Fruit fly (Drosophila melanogaster): ENCODE data around the gene CG5376.

The CG5376 gene

DNA sequence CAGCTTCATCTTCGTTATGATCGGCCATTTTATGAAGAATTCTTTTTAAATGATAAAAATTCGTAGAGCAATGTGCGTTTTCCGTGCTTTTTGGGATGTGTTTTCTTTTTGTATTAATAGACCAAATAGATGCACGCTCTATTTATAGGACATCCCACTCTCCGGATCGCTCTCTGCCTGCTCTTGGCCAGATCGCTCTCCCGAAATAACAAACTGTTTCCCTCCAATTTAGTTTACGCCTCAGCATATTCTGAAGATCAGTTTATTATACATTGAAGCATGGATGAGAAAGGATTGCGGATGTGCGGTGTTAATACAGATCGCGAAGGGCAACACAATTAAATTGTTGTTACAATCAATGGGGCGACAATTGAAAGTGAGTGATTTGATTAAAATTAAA lies at the start of gene CG5376:
Gene CG5376, minus strand, starts transcription at position 101 of the 400 bp plus-strand sequence.
- no peak for TF ChIP-seq EcR (GFP tag; optimal IDR thresholded peaks at IDR 0.05)
- TF ChIP-seq CG17806 (tag; optimal IDR thresholded peaks at IDR 0.05): no peak
- TF ChIP-seq Pif1A (GFP tag; optimal IDR thresholded peaks at IDR 0.05): no peak
- TF ChIP-seq fd96Ca (GFP tag; IDR thresholded peaks at IDR 0.05): no peak
- TF ChIP-seq CG12605 (GFP tag; IDR thresholded peaks at IDR 0.05): no peak
- TF ChIP-seq CG8159 (tag; optimal IDR thresholded peaks at IDR 0.05): no peak
- no peak for TF ChIP-seq CG10348 (GFP tag; IDR thresholded peaks at IDR 0.05)
- no peak for TF ChIP-seq Ets98B (GFP tag; IDR thresholded peaks at IDR 0.05)
- no peak for TF ChIP-seq CG9948 (tag; optimal IDR thresholded peaks at IDR 0.05)
- TF ChIP-seq Pif1B (GFP tag; optimal IDR thresholded peaks at IDR 0.05): no peak
- no peak for TF ChIP-seq CG14655 (GFP tag; optimal IDR thresholded peaks at IDR 0.05)
- TF ChIP-seq Snoo (tag; optimal IDR thresholded peaks at IDR 0.05): no peak
- no peak for TF ChIP-seq CG13204 (GFP tag; optimal IDR thresholded peaks at IDR 0.05)
- TF ChIP-seq D1 (tag; optimal IDR thresholded peaks at IDR 0.05): no peak

DNA sequence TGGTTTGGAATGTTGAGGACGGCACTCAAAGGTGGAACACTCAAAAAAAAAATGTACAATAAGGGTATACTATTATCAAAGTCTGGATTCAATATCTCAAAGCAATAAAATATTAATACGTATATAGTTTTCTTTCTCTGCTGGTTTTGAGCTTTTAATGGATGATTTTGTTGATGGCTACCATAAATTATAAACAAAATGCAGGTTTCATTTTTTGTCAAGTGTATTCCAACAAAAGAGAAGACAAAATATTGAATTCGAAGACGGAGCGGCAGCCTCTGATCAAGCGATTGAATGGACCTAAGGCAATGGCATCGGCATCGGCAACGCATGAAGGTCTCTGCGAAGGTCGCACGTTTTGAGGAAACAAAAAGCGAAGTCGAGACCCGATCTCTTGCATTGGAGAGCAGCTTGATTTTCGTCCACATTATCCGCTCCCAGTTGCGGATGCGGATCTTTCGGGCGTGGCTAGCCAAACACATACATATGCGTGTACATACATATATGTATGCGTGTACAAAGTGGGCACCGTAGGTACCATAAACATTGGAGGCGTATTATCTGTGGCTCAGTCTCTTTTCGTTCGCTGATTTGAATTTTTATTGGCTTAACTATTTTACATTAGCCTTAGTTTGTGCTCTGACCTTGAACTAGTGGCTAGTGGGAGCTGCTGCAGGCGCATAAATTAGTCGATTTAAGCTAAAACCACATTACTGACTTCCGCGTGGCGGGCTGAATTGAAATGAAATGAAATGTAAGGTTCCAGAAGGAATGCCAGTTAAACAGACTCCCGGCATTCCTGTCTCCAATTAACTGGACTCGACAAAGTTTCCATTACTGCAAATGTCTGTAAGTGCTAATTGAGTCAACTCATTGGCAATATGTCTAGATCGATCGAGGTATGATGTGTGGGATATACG lies 48.0 kb upstream of the CG5376 start:
- TF ChIP-seq Snoo (tag; optimal IDR thresholded peaks at IDR 0.05) (peak; percentile 54), Pif1A (GFP tag; optimal IDR thresholded peaks at IDR 0.05) (peak; percentile 59), CG14655 (GFP tag; optimal IDR thresholded peaks at IDR 0.05) (peak; percentile 38), CG17806 (tag; optimal IDR thresholded peaks at IDR 0.05) (peak; percentile 89), CG9948 (tag; optimal IDR thresholded peaks at IDR 0.05) (peak; percentile 82), CG8301 (tag; optimal IDR thresholded peaks at IDR 0.05) (no peak), Pif1B (GFP tag; optimal IDR thresholded peaks at IDR 0.05) (peak; percentile 47), gl (tag; optimal IDR thresholded peaks at IDR 0.05) (peak; percentile 64), CG12605 (GFP tag; IDR thresholded peaks at IDR 0.05) (no peak), rn (GFP tag; IDR thresholded peaks at IDR 0.05) (no peak), CG34367 (tag; optimal IDR thresholded peaks at IDR 0.05) (peak; percentile 80), fd96Ca (GFP tag; IDR thresholded peaks at IDR 0.05) (no peak), CG4496 (GFP tag; IDR thresholded peaks at IDR 0.05) (no peak), CG13204 (GFP tag; optimal IDR thresholded peaks at IDR 0.05) (peak; percentile 52), Ets98B (GFP tag; IDR thresholded peaks at IDR 0.05) (no peak), EcR (GFP tag; optimal IDR thresholded peaks at IDR 0.05) (peak; percentile 81), CG10348 (GFP tag; IDR thresholded peaks at IDR 0.05) (no peak), CG32121 (GFP tag; IDR thresholded peaks at IDR 0.05) (no peak), D1 (tag; optimal IDR thresholded peaks at IDR 0.05) (peak; percentile 39), CG15710 (tag; optimal IDR thresholded peaks at IDR 0.05) (peak; percentile 83), CG8159 (tag; optimal IDR thresholded peaks at IDR 0.05) (peak; percentile 89)

DNA sequence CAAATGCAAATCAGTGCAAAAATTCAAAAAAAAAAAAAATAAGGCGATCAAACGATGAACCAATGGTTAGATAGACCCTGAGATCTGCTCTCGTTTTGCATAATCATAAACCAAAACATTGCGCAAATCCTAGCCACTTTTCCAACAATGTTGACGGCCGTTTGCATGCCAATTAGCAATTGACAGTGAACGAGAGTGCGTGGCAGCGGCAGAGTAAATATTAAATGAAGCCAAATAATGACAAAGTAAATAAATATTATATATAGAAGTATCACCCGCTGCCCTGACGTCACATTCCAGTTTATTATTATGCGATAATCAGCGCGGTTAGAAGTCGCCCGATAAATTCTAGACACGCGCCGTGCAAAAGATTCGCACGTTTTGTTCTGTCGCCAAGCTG lies 47.2 kb upstream of the CG5376 start:
- TF ChIP-seq CG32121 (GFP tag; IDR thresholded peaks at IDR 0.05) (no peak), CG4496 (GFP tag; IDR thresholded peaks at IDR 0.05) (no peak), CG8159 (tag; optimal IDR thresholded peaks at IDR 0.05) (no peak), CG17806 (tag; optimal IDR thresholded peaks at IDR 0.05) (no peak)

DNA sequence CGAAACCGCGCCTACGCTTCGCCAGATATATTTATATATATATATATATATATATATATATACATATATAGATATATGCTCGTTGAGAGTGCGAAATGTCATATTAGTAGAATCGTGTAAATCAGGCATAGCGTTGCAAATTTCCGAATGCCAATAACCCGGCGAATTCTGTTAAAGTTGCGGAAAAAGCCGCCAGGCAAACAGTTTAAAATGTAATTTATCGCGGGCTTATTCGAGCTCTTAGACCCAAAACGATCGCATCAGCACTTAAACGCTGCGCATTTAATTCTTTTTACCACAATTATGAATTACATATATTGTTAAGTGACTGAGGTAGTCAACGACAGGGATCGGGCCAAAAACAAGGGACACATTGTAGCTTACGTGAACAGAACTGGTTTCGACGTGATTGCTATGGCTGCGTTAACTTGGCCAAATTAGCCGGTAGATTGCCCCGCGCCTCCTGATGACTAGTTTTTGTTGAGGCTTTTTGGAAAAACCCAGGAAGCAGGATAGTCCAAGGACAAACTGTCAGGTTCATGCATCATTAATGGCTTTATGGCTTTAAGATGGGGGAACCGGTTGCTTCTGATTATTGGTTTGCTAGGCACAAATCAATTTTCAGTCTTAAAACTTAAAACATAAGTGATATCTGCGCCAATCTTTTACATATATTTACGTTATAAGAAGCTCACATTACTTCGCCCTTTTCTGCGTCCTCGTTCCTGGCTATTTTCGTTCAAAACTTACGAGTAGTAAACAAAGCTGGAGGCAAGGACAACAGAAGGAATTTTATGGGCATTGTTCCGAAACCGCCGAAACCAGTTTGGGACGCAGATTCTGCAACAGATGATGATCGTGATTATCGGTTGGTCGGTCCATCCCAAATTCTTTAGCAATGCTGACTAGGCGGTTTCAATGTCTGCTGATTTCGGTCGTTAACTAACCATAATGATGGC lies 45.5 kb upstream of the CG5376 start:
- TF ChIP-seq fd96Ca (GFP tag; IDR thresholded peaks at IDR 0.05) (no peak), Pif1A (GFP tag; optimal IDR thresholded peaks at IDR 0.05) (no peak), Ets98B (GFP tag; IDR thresholded peaks at IDR 0.05) (no peak), EcR (GFP tag; optimal IDR thresholded peaks at IDR 0.05) (peak; percentile 82), Pif1B (GFP tag; optimal IDR thresholded peaks at IDR 0.05) (no peak)

DNA sequence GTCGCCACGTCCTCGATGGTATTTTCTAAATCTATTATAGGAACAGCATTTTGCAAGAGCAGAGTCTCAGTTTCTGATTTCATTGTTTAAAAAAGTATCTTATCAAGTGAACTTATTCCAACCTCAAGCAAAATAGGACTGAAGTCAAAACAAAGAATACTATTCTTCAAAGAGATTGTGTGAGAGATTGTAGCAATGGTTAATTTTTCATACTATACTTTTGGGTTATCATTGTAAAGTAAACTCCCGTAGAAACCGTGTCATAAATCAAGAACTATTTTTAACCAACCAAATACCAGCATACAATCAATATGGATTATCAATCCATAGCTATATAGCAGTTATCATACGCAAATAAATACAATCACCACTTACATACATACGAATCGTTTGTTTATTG lies 43.0 kb upstream of the CG5376 start, which contains the start of gene CG33093:
Gene CG33093, minus strand, starts transcription at position 122 of the 400 bp plus-strand sequence.
- no peak for TF ChIP-seq CG12605 (GFP tag; IDR thresholded peaks at IDR 0.05)
- TF ChIP-seq CG17806 (tag; optimal IDR thresholded peaks at IDR 0.05): no peak

DNA sequence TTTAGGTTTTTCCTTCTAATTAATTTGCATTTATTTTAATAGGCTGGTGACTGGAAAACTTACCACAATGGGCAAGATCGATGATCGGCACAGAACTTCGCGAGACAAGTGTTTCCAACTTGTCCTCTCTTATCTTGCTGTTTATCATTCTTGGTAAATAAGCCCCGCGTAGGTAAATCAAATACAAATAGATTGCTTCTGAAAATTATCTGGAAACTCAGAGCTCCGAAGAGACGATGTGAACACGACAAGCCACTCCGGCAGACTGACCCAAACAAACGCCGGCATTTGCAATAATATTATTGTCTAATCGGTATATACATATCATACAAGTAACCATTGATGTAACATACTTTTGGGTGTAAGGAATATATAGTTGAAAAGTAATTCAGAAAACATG lies 41.5 kb upstream of the CG5376 start, which contains the start of gene CG33099:
Gene CG33099, minus strand, starts transcription at position 268 of the 400 bp plus-strand sequence.
- TF ChIP-seq CG17806 (tag; optimal IDR thresholded peaks at IDR 0.05) (no peak), CG14655 (GFP tag; optimal IDR thresholded peaks at IDR 0.05) (peak; percentile 4), CG10348 (GFP tag; IDR thresholded peaks at IDR 0.05) (no peak), CG4496 (GFP tag; IDR thresholded peaks at IDR 0.05) (peak; percentile 55; the same call in 2 of the 3 replicates), CG13204 (GFP tag; optimal IDR thresholded peaks at IDR 0.05) (no peak), gl (tag; optimal IDR thresholded peaks at IDR 0.05) (peak; percentile 17), Ets98B (GFP tag; IDR thresholded peaks at IDR 0.05) (0 out of 2 replicates have a peak, but pooled peaks have one; percentile 11), Pif1B (GFP tag; optimal IDR thresholded peaks at IDR 0.05) (peak; percentile 52), CG32121 (GFP tag; IDR thresholded peaks at IDR 0.05) (peak; percentile 36; the same call in 1 of the 2 replicates), Pif1A (GFP tag; optimal IDR thresholded peaks at IDR 0.05) (peak; percentile 44), EcR (GFP tag; optimal IDR thresholded peaks at IDR 0.05) (peak; percentile 4)

All from whole organism, pupa.